Fruit fly (Drosophila melanogaster) whole organism, pupa: ENCODE data around the gene OdsH.
A peak's percentile ranks its signal among the peaks of the same experiment; 100 is the strongest.

Experiments
- CG10348 ChIP-seq: fragments of 200-800 bp; sonication (Bioruptor generic); IDR thresholded peaks from 2 replicates; pipeline ENCODE4 v1.3.6; 2022; ENCODE audit warnings: missing biosample characterization, missing genetic modification characterization
- CG12605 ChIP-seq: fragments of 200-800 bp; sonication (Bioruptor generic); IDR thresholded peaks from 2 replicates; pipeline ENCODE4 v1.3.6; 2022; ENCODE audit warnings: missing biosample characterization, missing genetic modification characterization
- CG13204 ChIP-seq: fragments of 200-800 bp; sonication (Bioruptor generic); optimal IDR thresholded peaks from 2 replicates; lab custom pipeline; 2018; ENCODE audit warnings: missing biosample characterization, mild to moderate bottlenecking, missing genetic modification characterization, moderate library complexity
- CG14655 ChIP-seq: fragments of 200-800 bp; sonication (Bioruptor generic); optimal IDR thresholded peaks from 3 replicates; lab custom pipeline; 2017; ENCODE audit warnings: mild to moderate bottlenecking, missing biosample characterization, missing genetic modification reagents, missing genetic modification characterization
- CG15710 ChIP-seq: fragments of 200-800 bp; sonication (Bioruptor generic); optimal IDR thresholded peaks from 2 replicates; lab custom pipeline; 2018; ENCODE audit warnings: missing biosample characterization, mild to moderate bottlenecking, missing genetic modification characterization, moderate library complexity
- CG17806 ChIP-seq: fragments of 200-800 bp; sonication (Bioruptor generic); optimal IDR thresholded peaks from 2 replicates; lab custom pipeline; 2018; ENCODE audit warnings: missing biosample characterization, mild to moderate bottlenecking, missing genetic modification characterization, moderate library complexity
- CG32121 ChIP-seq: fragments of 200-800 bp; sonication (Bioruptor generic); IDR thresholded peaks from 2 replicates; pipeline ENCODE4 v1.3.6; 2022; ENCODE audit warnings: missing biosample characterization, missing genetic modification characterization
- CG34367 ChIP-seq: fragments of 200-800 bp; sonication (Bioruptor generic); optimal IDR thresholded peaks from 2 replicates; lab custom pipeline; 2018; ENCODE audit warnings: missing biosample characterization, mild to moderate bottlenecking, missing genetic modification characterization
- CG4496 ChIP-seq: fragments of 200-800 bp; sonication (Bioruptor generic); IDR thresholded peaks from 3 replicates; pipeline ENCODE4 v1.3.6; 2022; ENCODE audit warnings: missing biosample characterization, missing genetic modification characterization
- CG8159 ChIP-seq: fragments of 200-800 bp; sonication (Bioruptor generic); optimal IDR thresholded peaks from 3 replicates; lab custom pipeline; 2018; ENCODE audit warnings: missing biosample characterization, mild to moderate bottlenecking, missing genetic modification characterization, moderate library complexity
- CG8301 ChIP-seq: fragments of 200-800 bp; sonication (Bioruptor generic); optimal IDR thresholded peaks from 2 replicates; lab custom pipeline; 2018; ENCODE audit warnings: missing biosample characterization, mild to moderate bottlenecking, missing genetic modification characterization
- CG9948 ChIP-seq: fragments of 200-800 bp; sonication (Bioruptor generic); optimal IDR thresholded peaks from 2 replicates; lab custom pipeline; 2018; ENCODE audit warnings: missing biosample characterization, mild to moderate bottlenecking, missing genetic modification characterization, moderate library complexity
- D1 ChIP-seq: fragments of 200-800 bp; sonication (Bioruptor generic); optimal IDR thresholded peaks from 2 replicates; lab custom pipeline; 2018; ENCODE audit warnings: missing biosample characterization, mild to moderate bottlenecking, missing genetic modification characterization, moderate library complexity
- EcR ChIP-seq: fragments of 200-800 bp; sonication (Bioruptor generic); optimal IDR thresholded peaks from 3 replicates; lab custom pipeline; 2019; ENCODE audit warnings: missing biosample characterization, missing genetic modification characterization, mild to moderate bottlenecking, moderate library complexity, missing genetic modification reagents
- Ets98B ChIP-seq: fragments of 200-800 bp; sonication (Bioruptor generic); IDR thresholded peaks from 2 replicates; pipeline ENCODE4 v1.3.6; 2022; ENCODE audit warnings: missing biosample characterization, missing genetic modification characterization
- Pif1A ChIP-seq: fragments of 200-800 bp; sonication (Bioruptor generic); optimal IDR thresholded peaks from 3 replicates; lab custom pipeline; 2016; ENCODE audit warnings: missing biosample characterization, missing genetic modification characterization
- Pif1B ChIP-seq: fragments of 200-800 bp; sonication (Bioruptor generic); optimal IDR thresholded peaks from 3 replicates; lab custom pipeline; 2016; ENCODE audit warnings: missing biosample characterization, missing genetic modification characterization
- Snoo ChIP-seq: fragments of 200-800 bp; sonication (Bioruptor generic); optimal IDR thresholded peaks from 3 replicates; lab custom pipeline; 2017; ENCODE audit warnings: missing biosample characterization, mild to moderate bottlenecking, missing genetic modification characterization, inconsistent platforms
- fd96Ca ChIP-seq: fragments of 200-800 bp; sonication (Bioruptor generic); IDR thresholded peaks from 3 replicates; pipeline ENCODE4 v1.3.6; 2022; ENCODE audit warnings: missing biosample characterization, missing genetic modification characterization
- gl ChIP-seq: fragments of 200-800 bp; sonication (Bioruptor generic); optimal IDR thresholded peaks from 2 replicates; lab custom pipeline; 2018; ENCODE audit warnings: missing biosample characterization, mild to moderate bottlenecking, missing genetic modification characterization
- rn ChIP-seq: fragments of 200-800 bp; sonication (Bioruptor generic); IDR thresholded peaks from 2 replicates; pipeline ENCODE4 v1.3.6; 2022; ENCODE audit warnings: missing biosample characterization, missing genetic modification characterization

The OdsH gene

DNA sequence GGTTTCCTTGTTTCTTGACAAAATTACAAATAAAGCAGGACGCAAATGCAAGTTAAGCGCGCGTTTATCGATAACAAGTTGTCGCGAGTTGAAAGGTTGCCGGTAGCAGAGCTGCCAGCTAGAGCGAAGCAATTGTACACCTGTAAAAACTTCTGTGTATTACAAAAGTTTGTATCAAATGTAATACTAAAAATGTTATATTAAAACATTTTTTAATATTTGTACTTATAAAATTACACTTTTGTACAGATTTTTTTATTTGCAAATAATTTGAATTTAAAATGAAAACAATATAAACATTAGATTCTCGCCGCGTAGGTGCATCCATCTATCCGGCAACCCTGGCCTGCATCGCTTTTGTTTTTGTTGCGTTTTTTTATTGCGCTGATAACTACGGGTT lies 53.8 kb downstream of the OdsH start, which contains the start of the genes CG8142 and Ucp4A:
Gene CG8142 (minus strand): TSS at position 82 of the 400 bp plus-strand sequence.
Gene Ucp4A (plus strand): TSS at position 327 of the 400 bp plus-strand sequence.
- TF ChIP-seq CG8301 (tag; lab: Kevin White, UChicago) (peak; percentile 90), EcR (GFP tag; lab: Kevin White, UChicago) (peak; percentile 40), D1 (no peak), Pif1A (no peak), CG13204 (GFP tag; lab: Kevin White, UChicago) (no peak), rn (GFP tag; lab: Robert Waterston, UW) (peak; percentile 94), CG4496 (GFP tag; lab: Robert Waterston, UW) (peak; percentile 97), CG14655 (GFP tag; lab: Kevin White, UChicago) (no peak), CG17806 (tag; lab: Kevin White, UChicago) (peak; percentile 91), CG32121 (GFP tag; lab: Robert Waterston, UW) (peak; percentile 95), Ets98B (GFP tag; lab: Robert Waterston, UW) (peak; percentile 91), gl (peak; percentile 72), fd96Ca (GFP tag; lab: Robert Waterston, UW) (peak; percentile 93), CG12605 (GFP tag; lab: Robert Waterston, UW) (peak; percentile 94), CG9948 (tag; lab: Kevin White, UChicago) (peak; percentile 86), Snoo (tag; lab: Kevin White, UChicago) (peak; percentile 88), Pif1B (peak; percentile 85), CG15710 (tag; lab: Kevin White, UChicago) (peak; percentile 96), CG10348 (peak; percentile 87), CG34367 (peak; percentile 82), CG8159 (tag; lab: Kevin White, UChicago) (peak; percentile 94)
- TF ChIP-seq, all 21 proteins: peak for 17

dm6 chrX:17845820-17846379 lies 55.1 kb downstream of the OdsH start:
- TF ChIP-seq EcR (GFP tag; lab: Kevin White, UChicago) (no peak), CG4496 (GFP tag; lab: Robert Waterston, UW) (no peak), CG8301 (tag; lab: Kevin White, UChicago) (no peak), CG34367 (no peak), Pif1B (no peak), fd96Ca (GFP tag; lab: Robert Waterston, UW) (no peak), CG15710 (tag; lab: Kevin White, UChicago) (no peak), rn (GFP tag; lab: Robert Waterston, UW) (no peak), Ets98B (GFP tag; lab: Robert Waterston, UW) (no peak), CG32121 (GFP tag; lab: Robert Waterston, UW) (no peak), CG13204 (GFP tag; lab: Kevin White, UChicago) (no peak), D1 (no peak), gl (no peak), CG14655 (GFP tag; lab: Kevin White, UChicago) (no peak), CG10348 (no peak), CG8159 (tag; lab: Kevin White, UChicago) (no peak), CG9948 (tag; lab: Kevin White, UChicago) (no peak)

- TF ChIP-seq CG4496 (GFP tag; lab: Robert Waterston, UW) (peak; percentile 28; the same call in 1 of the 3 replicates), CG13204 (GFP tag; lab: Kevin White, UChicago) (no peak), Snoo (tag; lab: Kevin White, UChicago) (peak; percentile 21), CG15710 (tag; lab: Kevin White, UChicago) (no peak), CG12605 (GFP tag; lab: Robert Waterston, UW) (no peak), CG8301 (tag; lab: Kevin White, UChicago) (no peak), CG32121 (GFP tag; lab: Robert Waterston, UW) (no peak), gl (no peak), Pif1A (no peak), CG34367 (no peak), Ets98B (GFP tag; lab: Robert Waterston, UW) (no peak), EcR (GFP tag; lab: Kevin White, UChicago) (peak; percentile 7), fd96Ca (GFP tag; lab: Robert Waterston, UW) (peak; percentile 20; the same call in 1 of the 3 replicates), D1 (no peak)
- TF ChIP-seq, all 21 proteins: peak for 4
These were observed 59.4 kb downstream of the OdsH start, which contains the start of the genes CG15814 and Spt7 for dm6 chrX:17850179-17850578. Gene CG15814 (minus strand): TSS chrX:17850342. Gene Spt7 (plus strand): TSS chrX:17850460.

DNA sequence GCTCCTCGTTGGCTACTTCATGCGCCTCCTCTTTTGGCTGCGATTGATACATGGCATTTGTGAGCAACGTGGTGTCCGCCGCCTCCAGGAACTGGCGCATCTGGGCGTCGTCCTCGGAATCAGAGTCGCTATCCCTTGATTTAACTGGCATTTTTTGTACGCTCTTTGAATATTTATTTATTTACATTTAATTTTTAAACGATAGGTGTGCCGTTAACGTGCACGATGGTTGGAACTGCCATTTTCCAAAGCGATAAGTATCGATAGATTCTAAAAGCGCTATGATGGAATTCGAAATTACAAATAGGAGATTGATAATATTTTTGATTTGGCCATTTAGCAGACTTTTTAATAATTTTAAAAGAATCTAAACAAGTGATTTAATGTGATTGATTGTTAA lies 61.6 kb downstream of the OdsH start, which contains the start of gene CG32554:
Gene CG32554 (minus strand): TSS at position 229 of the 400 bp plus-strand sequence.
- TF ChIP-seq CG9948 (tag; lab: Kevin White, UChicago) (no peak), fd96Ca (GFP tag; lab: Robert Waterston, UW) (no peak), Ets98B (GFP tag; lab: Robert Waterston, UW) (no peak), gl (no peak), CG15710 (tag; lab: Kevin White, UChicago) (no peak), CG32121 (GFP tag; lab: Robert Waterston, UW) (no peak), CG8301 (tag; lab: Kevin White, UChicago) (no peak)

- TF ChIP-seq Pif1B = no peak
- TF ChIP-seq CG32121 (GFP tag; lab: Robert Waterston, UW) = no peak
- TF ChIP-seq D1 = no peak
- no peak for TF ChIP-seq Snoo (tag; lab: Kevin White, UChicago)
- no peak for TF ChIP-seq CG8159 (tag; lab: Kevin White, UChicago)
- TF ChIP-seq CG17806 (tag; lab: Kevin White, UChicago) = no peak
- no peak for TF ChIP-seq CG10348
- TF ChIP-seq EcR (GFP tag; lab: Kevin White, UChicago) = no peak
- TF ChIP-seq CG12605 (GFP tag; lab: Robert Waterston, UW) = no peak
- no peak for TF ChIP-seq gl
- TF ChIP-seq CG15710 (tag; lab: Kevin White, UChicago) = no peak
- no peak for TF ChIP-seq rn (GFP tag; lab: Robert Waterston, UW)
- TF ChIP-seq CG9948 (tag; lab: Kevin White, UChicago) = no peak
These were observed 65.2 kb downstream of the OdsH start, which contains the start of gene Mco4 for dm6 chrX:17856029-17856428. Gene Mco4 (minus strand): TSS chrX:17856129.
